Worm (Caenorhabditis elegans): Measurements from ENCODE around the gene tbck-1.

ce11 chrII:4793320-4793719 lies 35.0 kb upstream of the tbck-1 start:
- TF ChIP-seq nhr-10 (tag; optimal IDR thresholded peaks at IDR 0.05) (no peak), pha-4 (GFP tag; IDR thresholded peaks at IDR 0.05) (no peak), pha-4 (tag; optimal IDR thresholded peaks at IDR 0.05) (no peak), hlh-11 (tag; optimal IDR thresholded peaks at IDR 0.05) (no peak), lim-7 (GFP tag; IDR thresholded peaks at IDR 0.05) (no peak), hlh-30 (tag; optimal IDR thresholded peaks at IDR 0.05; ENCODE audit: insufficient read depth) (no peak), madf-9 (GFP tag; conservative IDR thresholded peaks at IDR 0.05) (no peak)

Measured in whole organism, L4 larva.